Fruit fly (Drosophila melanogaster) whole organism, embryonic: ENCODE measurements around the gene mxt.

Source experiments
- Aef1 ChIP-seq: fragments of 200-800 bp; sonication (Bioruptor generic); IDR thresholded peaks from 3 replicates; pipeline ENCODE4 v1.3.6; 2022; ENCODE audit warnings: missing biosample characterization, missing genetic modification characterization
- CG10267 ChIP-seq: fragments of 200-800 bp; sonication (Bioruptor generic); optimal IDR thresholded peaks from 2 replicates; lab custom pipeline; 2018; ENCODE audit warnings: missing biosample characterization, mild to moderate bottlenecking, missing genetic modification characterization, moderate library complexity
- CG10431 ChIP-seq: fragments of 200-800 bp; sonication (Bioruptor generic); optimal IDR thresholded peaks from 3 replicates; lab custom pipeline; 2018; ENCODE audit warnings: missing biosample characterization, mild to moderate bottlenecking, missing genetic modification characterization
- CG13287 ChIP-seq: fragments of 200-800 bp; sonication (Bioruptor generic); IDR thresholded peaks from 2 replicates; pipeline ENCODE4 v1.3.6; 2022; ENCODE audit warnings: missing biosample characterization, missing genetic modification characterization; ENCODE audit not compliant: partially characterized antibody
- CG14860 ChIP-seq: fragments of 200-800 bp; sonication (Bioruptor generic); IDR thresholded peaks from 3 replicates; pipeline ENCODE4 v1.3.6; 2022; ENCODE audit warnings: missing biosample characterization, missing genetic modification characterization; ENCODE audit not compliant: partially characterized antibody
- CG15601 ChIP-seq: fragments of 200-800 bp; sonication (Bioruptor generic); optimal IDR thresholded peaks from 3 replicates; lab custom pipeline; 2019; ENCODE audit warnings: missing biosample characterization, mild to moderate bottlenecking, missing genetic modification characterization, moderate library complexity
- CG16863 ChIP-seq: fragments of 200-800 bp; sonication (Bioruptor generic); optimal IDR thresholded peaks from 3 replicates; lab custom pipeline; 2016; ENCODE audit warnings: missing biosample characterization, missing genetic modification characterization
- CG17829 ChIP-seq: fragments of 200-800 bp; optimal IDR thresholded peaks from 2 replicates; lab custom pipeline; 2019; ENCODE audit warnings: missing biosample characterization, mild to moderate bottlenecking, missing genetic modification characterization, moderate library complexity
- CG2116 ChIP-seq: fragments of 200-800 bp; sonication (Bioruptor generic); optimal IDR thresholded peaks from 3 replicates; lab custom pipeline; 2018; ENCODE audit warnings: missing biosample characterization, mild to moderate bottlenecking, missing genetic modification characterization
- CG2120 ChIP-seq: fragments of 200-800 bp; sonication (Bioruptor generic); optimal IDR thresholded peaks from 3 replicates; lab custom pipeline; 2016; ENCODE audit warnings: missing biosample characterization, missing genetic modification characterization
- CG2129 ChIP-seq: fragments of 200-800 bp; sonication (Bioruptor generic); IDR thresholded peaks from 2 replicates; pipeline ENCODE4 v1.3.6; 2022; ENCODE audit warnings: missing biosample characterization, missing genetic modification characterization; ENCODE audit not compliant: partially characterized antibody
- CG30020 ChIP-seq: fragments of 200-800 bp; optimal IDR thresholded peaks from 2 replicates; lab custom pipeline; 2019; ENCODE audit warnings: missing biosample characterization, mild to moderate bottlenecking, missing genetic modification characterization, moderate library complexity
- CG31388 ChIP-seq: fragments of 200-800 bp; sonication (Bioruptor generic); optimal IDR thresholded peaks from 2 replicates; lab custom pipeline; 2016; ENCODE audit warnings: missing biosample characterization, missing genetic modification characterization
- CG33213 ChIP-seq: fragments of 200-800 bp; sonication (Bioruptor generic); optimal IDR thresholded peaks from 3 replicates; lab custom pipeline; 2016; ENCODE audit warnings: missing biosample characterization, missing genetic modification characterization
- CG3847 ChIP-seq: fragments of 200-800 bp; sonication (Bioruptor generic); IDR thresholded peaks from 2 replicates; pipeline ENCODE4 v1.3.6; 2022; ENCODE audit warnings: missing biosample characterization, missing genetic modification characterization
- CG4360 ChIP-seq: fragments of 200-800 bp; sonication (Bioruptor generic); IDR thresholded peaks from 2 replicates; pipeline ENCODE4 v1.3.6; 2022; ENCODE audit warnings: missing biosample characterization, missing genetic modification characterization
- CG4617 ChIP-seq: fragments of 200-800 bp; sonication (Bioruptor generic); optimal IDR thresholded peaks from 3 replicates; lab custom pipeline; 2016; ENCODE audit warnings: missing biosample characterization, missing genetic modification characterization, borderline replicate concordance
- CG6854 ChIP-seq: fragments of 200-800 bp; sonication (Bioruptor generic); optimal IDR thresholded peaks from 3 replicates; lab custom pipeline; 2017; ENCODE audit warnings: missing biosample characterization, mild to moderate bottlenecking, missing genetic modification characterization
- CG7963 ChIP-seq: fragments of 200-800 bp; sonication (Bioruptor generic); IDR thresholded peaks from 3 replicates; pipeline ENCODE4 v1.3.6; 2022; ENCODE audit warnings: missing biosample characterization, missing genetic modification characterization; ENCODE audit not compliant: partially characterized antibody
- CG9797 ChIP-seq: fragments of 200-800 bp; sonication (Bioruptor generic); optimal IDR thresholded peaks from 3 replicates; lab custom pipeline; 2018; ENCODE audit warnings: missing biosample characterization, mild to moderate bottlenecking, missing genetic modification characterization
- D ChIP-seq, 2 experiments: fragments of 200-800 bp in 1 of 2; fragments of >200 bp in 1 of 2; sonication (Bioruptor generic) in 1 of 2; optimal IDR thresholded peaks; 2 replicates in 1 of 2; 3 replicates in 1 of 2; lab custom pipeline; 2017; ENCODE audit warnings: mild to moderate bottlenecking in 1 of 2, missing biosample characterization in 1 of 2, missing genetic modification characterization in 1 of 2, missing genetic modification reagents in 1 of 2
- Dp ChIP-seq: fragments of 200-800 bp; sonication (Bioruptor generic); optimal IDR thresholded peaks from 2 replicates; lab custom pipeline; 2018; ENCODE audit warnings: missing biosample characterization, mild to moderate bottlenecking, missing genetic modification characterization, moderate library complexity
- HLH4C ChIP-seq: fragments of 200-800 bp; sonication (Bioruptor generic); IDR thresholded peaks from 3 replicates; pipeline ENCODE4 v1.3.6; 2022; ENCODE audit warnings: missing biosample characterization, missing genetic modification characterization; ENCODE audit not compliant: partially characterized antibody
- Hr39 ChIP-seq: fragments of >200 bp; optimal IDR thresholded peaks from 2 replicates; lab custom pipeline; 2017
- Lhr ChIP-seq: fragments of 200-800 bp; sonication (Bioruptor generic); optimal IDR thresholded peaks from 3 replicates; lab custom pipeline; 2017; ENCODE audit warnings: mild to moderate bottlenecking, missing biosample characterization, missing genetic modification reagents, missing genetic modification characterization
- MBD-R2 ChIP-seq: fragments of 200-800 bp; sonication (Bioruptor generic); IDR thresholded peaks from 2 replicates; pipeline ENCODE4 v1.3.6; 2022; ENCODE audit warnings: missing biosample characterization, missing genetic modification characterization
- Med ChIP-seq: fragments of 200-800 bp; sonication (Bioruptor generic); peaks from one replicate; lab custom pipeline; 2016; ENCODE audit warnings: missing biosample characterization, missing genetic modification characterization, mild to moderate bottlenecking, inconsistent platforms, moderate library complexity
- Oaz ChIP-seq: fragments of 200-800 bp; sonication (Bioruptor generic); IDR thresholded peaks from 2 replicates; pipeline ENCODE4 v1.3.6; 2022; ENCODE audit warnings: missing biosample characterization, missing genetic modification characterization
- Opbp ChIP-seq: fragments of 200-800 bp; sonication (Bioruptor generic); IDR thresholded peaks from 3 replicates; pipeline ENCODE4 v1.3.6; 2022; ENCODE audit warnings: missing biosample characterization, missing genetic modification characterization; ENCODE audit not compliant: partially characterized antibody
- Pdp1 ChIP-seq, 2 experiments: fragments of 200-800 bp; sonication (Bioruptor generic); optimal IDR thresholded peaks; 3 replicates each; lab custom pipeline; 2016; ENCODE audit warnings: missing biosample characterization in 2 of 2, missing genetic modification characterization in 2 of 2, mild to moderate bottlenecking in 1 of 2, moderate library complexity in 1 of 2
- YL-1 ChIP-seq: fragments of 200-800 bp; sonication (Bioruptor generic); optimal IDR thresholded peaks from 3 replicates; lab custom pipeline; 2017; ENCODE audit warnings: missing biosample characterization, mild to moderate bottlenecking, missing genetic modification characterization
- amos ChIP-seq: fragments of 200-800 bp; sonication (Bioruptor generic); IDR thresholded peaks from 2 replicates; pipeline ENCODE4 v1.3.6; 2022; ENCODE audit warnings: missing biosample characterization, missing genetic modification characterization; ENCODE audit not compliant: partially characterized antibody
- bbx ChIP-seq: fragments of 200-800 bp; sonication (Bioruptor generic); IDR thresholded peaks from 2 replicates; pipeline ENCODE4 v1.3.6; 2022; ENCODE audit warnings: missing biosample characterization, missing genetic modification characterization; ENCODE audit not compliant: partially characterized antibody
- chinmo ChIP-seq: fragments of 200-800 bp; sonication (Bioruptor generic); IDR thresholded peaks from 4 replicates; pipeline ENCODE4 v1.3.6; 2022; ENCODE audit warnings: missing biosample characterization, missing genetic modification characterization; ENCODE audit not compliant: partially characterized antibody
- cwo ChIP-seq: fragments of 200-800 bp; sonication (Bioruptor generic); optimal IDR thresholded peaks from 3 replicates; lab custom pipeline; 2017; ENCODE audit warnings: missing biosample characterization, missing genetic modification characterization, mild to moderate bottlenecking, moderate library complexity, missing genetic modification reagents
- eyg ChIP-seq: fragments of 200-800 bp; sonication (Bioruptor generic); optimal IDR thresholded peaks from 3 replicates; lab custom pipeline; 2016; ENCODE audit warnings: missing biosample characterization, missing genetic modification characterization
- gfzf ChIP-seq: fragments of 200-800 bp; sonication (Bioruptor generic); optimal IDR thresholded peaks from 2 replicates; lab custom pipeline; 2016; ENCODE audit warnings: missing biosample characterization, mild to moderate bottlenecking, missing genetic modification characterization, moderate library complexity
- hb ChIP-seq: fragments of 200-800 bp; sonication (Bioruptor generic); IDR thresholded peaks from 3 replicates; pipeline ENCODE4 v1.3.6; 2022; ENCODE audit warnings: missing biosample characterization, missing genetic modification characterization; ENCODE audit not compliant: partially characterized antibody
- inv ChIP-seq: fragments of 200-800 bp; sonication (Bioruptor generic); IDR thresholded peaks from 2 replicates; pipeline ENCODE4 v1.3.6; 2022; ENCODE audit warnings: missing biosample characterization, missing genetic modification characterization; ENCODE audit not compliant: partially characterized antibody
- kay ChIP-seq: fragments of 200-800 bp; sonication (Bioruptor generic); optimal IDR thresholded peaks from 2 replicates; lab custom pipeline; 2016; ENCODE audit warnings: missing biosample characterization, missing genetic modification characterization
- lbe ChIP-seq: fragments of 200-800 bp; sonication (Bioruptor generic); optimal IDR thresholded peaks from 2 replicates; lab custom pipeline; 2016; ENCODE audit warnings: missing biosample characterization, mild to moderate bottlenecking, missing genetic modification characterization
- nmo ChIP-seq: fragments of 200-800 bp; sonication (Bioruptor generic); optimal IDR thresholded peaks from 2 replicates; lab custom pipeline; 2018; ENCODE audit warnings: missing biosample characterization, mild to moderate bottlenecking, missing genetic modification characterization, moderate library complexity
- pan ChIP-seq, 4 experiments: fragments of >200 bp in 3 of 4; fragments of 200-800 bp in 1 of 4; sonication (Bioruptor generic) in 1 of 4; optimal IDR thresholded peaks in 3 of 4; IDR thresholded peaks in 1 of 4; 2 replicates each; pipeline versions ENCODE4 v1.3.6 to Lab custom; 2017 to 2022; ENCODE audit warnings: missing biosample characterization in 2 of 4, missing genetic modification characterization in 2 of 4, mixed read lengths in 1 of 4
- psq ChIP-seq: fragments of 200-800 bp; sonication (Bioruptor generic); optimal IDR thresholded peaks from 2 replicates; lab custom pipeline; 2017; ENCODE audit warnings: missing biosample characterization, missing genetic modification characterization
- sug ChIP-seq: fragments of 200-800 bp; optimal IDR thresholded peaks from 2 replicates; lab custom pipeline; 2019; ENCODE audit warnings: missing biosample characterization, mild to moderate bottlenecking, missing genetic modification characterization, moderate library complexity
- unc-4 ChIP-seq: fragments of 200-800 bp; sonication (Bioruptor generic); IDR thresholded peaks from 2 replicates; pipeline ENCODE4 v1.3.6; 2022; ENCODE audit warnings: missing biosample characterization, missing genetic modification characterization; ENCODE audit not compliant: partially characterized antibody
- vnd ChIP-seq: fragments of 200-800 bp; sonication (Bioruptor generic); IDR thresholded peaks from 3 replicates; pipeline ENCODE4 v1.3.6; 2022; ENCODE audit warnings: missing biosample characterization, missing genetic modification characterization; ENCODE audit not compliant: partially characterized antibody

Gene mxt

dm6 chr2L:4883023-4883392 is 35.9 kb upstream of the mxt start, which contains the start of the genes Cf2 and CG3008:
Gene Cf2, minus strand, starts transcription at chr2L:4883107.
Gene CG3008, plus strand, starts transcription at chr2L:4883298.
- no peak for TF ChIP-seq Hr39 (lab: Kevin White, UChicago)
- peak; percentile 44; the same call in 1 of the 2 replicates for TF ChIP-seq CG3847 (GFP tag; lab: Robert Waterston, UW)
- no peak for TF ChIP-seq CG31388
- TF ChIP-seq CG33213 (GFP tag; lab: Kevin White, UChicago): peak; percentile 8
- TF ChIP-seq Pdp1 (GFP tag; optimal IDR thresholded peaks at IDR 0.05; lab: Kevin White, UChicago): peak in 1 of 2 experiments; percentile 38
- TF ChIP-seq bbx: peak; percentile 65
- TF ChIP-seq CG14860: peak; percentile 82; the same call in 2 of the 3 replicates
- TF ChIP-seq MBD-R2: peak; percentile 64
- no peak for TF ChIP-seq eyg (GFP tag; lab: Kevin White, UChicago)
- TF ChIP-seq CG15601: peak; percentile 19
- TF ChIP-seq CG10431 (GFP tag; lab: Kevin White, UChicago): no peak
- TF ChIP-seq Opbp (GFP tag; lab: Robert Waterston, UW): peak; percentile 72
- no peak for TF ChIP-seq kay
- peak; percentile 58 for TF ChIP-seq Med (GFP tag; lab: Kevin White, UChicago)
- peak; percentile 83 for TF ChIP-seq amos (GFP tag; lab: Robert Waterston, UW)
- TF ChIP-seq Oaz (GFP tag; lab: Robert Waterston, UW): no peak
- TF ChIP-seq CG2120 (GFP tag; lab: Kevin White, UChicago): peak; percentile 1
- peak; percentile 87 for TF ChIP-seq CG2116
- peak; percentile 1 for TF ChIP-seq sug
- TF ChIP-seq HLH4C (GFP tag; lab: Robert Waterston, UW): peak; percentile 88
- peak; percentile 16; the same call in 1 of the 3 replicates for TF ChIP-seq Aef1 (GFP tag; lab: Robert Waterston, UW)
- TF ChIP-seq CG6854 (GFP tag; lab: Kevin White, UChicago): no peak
- TF ChIP-seq Dp (GFP tag; lab: Kevin White, UChicago): peak; percentile 29
- TF ChIP-seq nmo (GFP tag; lab: Kevin White, UChicago): peak; percentile 57
- TF ChIP-seq CG2129 (GFP tag; lab: Robert Waterston, UW): peak; percentile 72
- peak; percentile 64 for TF ChIP-seq CG10267
- 0 out of 4 replicates have a peak, but pooled peaks have one; percentile 50 for TF ChIP-seq chinmo (GFP tag; lab: Robert Waterston, UW)
- TF ChIP-seq inv (GFP tag; lab: Robert Waterston, UW): peak; percentile 76
- peak; percentile 14 for TF ChIP-seq Lhr (GFP tag; lab: Kevin White, UChicago)
- TF ChIP-seq lbe (GFP tag; lab: Kevin White, UChicago): peak; percentile 12
- peak; percentile 88 for TF ChIP-seq unc-4
- peak; percentile 21 for TF ChIP-seq CG17829 (tag; lab: Kevin White, UChicago)
- TF ChIP-seq CG4360 (GFP tag; lab: Robert Waterston, UW): peak; percentile 60; the same call in 1 of the 2 replicates
- TF ChIP-seq CG13287 (GFP tag; lab: Robert Waterston, UW): peak; percentile 89
- TF ChIP-seq CG4617 (GFP tag; lab: Kevin White, UChicago): peak; percentile 95
- peak; percentile 21 for TF ChIP-seq gfzf (GFP tag; lab: Kevin White, UChicago)
- TF ChIP-seq YL-1 (GFP tag; lab: Kevin White, UChicago): peak; percentile 93
- peak; percentile 48 for TF ChIP-seq CG30020 (tag; lab: Kevin White, UChicago)
- TF ChIP-seq CG9797 (GFP tag; lab: Kevin White, UChicago): peak; percentile 42
- peak; percentile 0 for TF ChIP-seq psq (GFP tag; lab: Kevin White, UChicago)
- TF ChIP-seq CG16863: peak; percentile 100
- TF ChIP-seq D (optimal IDR thresholded peaks at IDR 0.05; lab: Kevin White, UChicago): no peak
- no peak for TF ChIP-seq D (GFP tag; optimal IDR thresholded peaks at IDR 0.05; lab: Kevin White, UChicago)
- TF ChIP-seq hb (GFP tag; lab: Robert Waterston, UW): peak; percentile 88
- TF ChIP-seq pan (optimal IDR thresholded peaks at IDR 0.05; lab: Kevin White, UChicago): no peak
- no peak for TF ChIP-seq pan (GFP tag; optimal IDR thresholded peaks at IDR 0.05 in 1 of 2, IDR thresholded peaks at IDR 0.05 in 1 of 2)
- TF ChIP-seq cwo (GFP tag; lab: Kevin White, UChicago): no peak
- peak; percentile 76 for TF ChIP-seq CG7963 (GFP tag; lab: Robert Waterston, UW)
- TF ChIP-seq vnd (GFP tag; lab: Robert Waterston, UW): peak; percentile 82
